Fruit fly (Drosophila melanogaster): Measurements from ENCODE around the gene CG31715.

CG31715 gene

dm6 chr2L:10306518-10307260 is 34.7 kb upstream of the CG31715 start, which contains the start of the genes CG5390 and CG4968 (continued):
- TF ChIP-seq CG15601 (tag; optimal IDR thresholded peaks at IDR 0.05) = peak; percentile 87
- no peak for TF ChIP-seq CG8478 (optimal IDR thresholded peaks at IDR 0.05)
- peak; percentile 56 for TF ChIP-seq CG3407 (GFP tag; optimal IDR thresholded peaks at IDR 0.05)
- no peak for TF ChIP-seq lov (optimal IDR thresholded peaks at IDR 0.05)
- no peak for TF ChIP-seq lov (GFP tag; IDR thresholded peaks at IDR 0.05)
- no peak for TF ChIP-seq sna (GFP tag; IDR thresholded peaks at IDR 0.05; ENCODE audit: partially characterized antibody)
- 0 out of 2 replicates have a peak, but pooled peaks have one; percentile 34 for TF ChIP-seq CG11247 (GFP tag; IDR thresholded peaks at IDR 0.05)
- no peak for TF ChIP-seq CG5245 (GFP tag; optimal IDR thresholded peaks at IDR 0.05)
- TF ChIP-seq CG1233 (GFP tag; optimal IDR thresholded peaks at IDR 0.05) = peak; percentile 46
- peak; percentile 58 for TF ChIP-seq Dp (GFP tag; optimal IDR thresholded peaks at IDR 0.05)
- peak; percentile 38; the same call in 1 of the 3 replicates for TF ChIP-seq Aef1 (GFP tag; IDR thresholded peaks at IDR 0.05)
- TF ChIP-seq Optix (GFP tag; IDR thresholded peaks at IDR 0.05) = no peak
- peak; percentile 17; the same call in 1 of the 2 replicates for TF ChIP-seq CG1024 (GFP tag; IDR thresholded peaks at IDR 0.05)
- peak in 1 of 2 experiments; percentile 31 for TF ChIP-seq crp (GFP tag; optimal IDR thresholded peaks at IDR 0.05)
- TF ChIP-seq sim (GFP tag; IDR thresholded peaks at IDR 0.05) = no peak
- no peak for TF ChIP-seq CG15479 (GFP tag; optimal IDR thresholded peaks at IDR 0.05)
- peak; percentile 76 for TF ChIP-seq BtbVII (GFP tag; optimal IDR thresholded peaks at IDR 0.05)
- no peak for TF ChIP-seq hth (optimal IDR thresholded peaks at IDR 0.05)
- peak; percentile 88 for TF ChIP-seq CG13894 (tag; optimal IDR thresholded peaks at IDR 0.05)
- TF ChIP-seq CG17568 (GFP tag; optimal IDR thresholded peaks at IDR 0.05) = peak; percentile 57
- no peak for TF ChIP-seq emc (GFP tag; optimal IDR thresholded peaks at IDR 0.05)
- TF ChIP-seq ftz-f1 (GFP tag; optimal IDR thresholded peaks at IDR 0.05) = peak; percentile 6
- TF ChIP-seq TFAM (GFP tag; optimal IDR thresholded peaks at IDR 0.05) = no peak
- peak; percentile 45; the same call in 1 of the 2 replicates for TF ChIP-seq HLH3B (GFP tag; IDR thresholded peaks at IDR 0.05)
- peak; percentile 67 for TF ChIP-seq Xbp1 (GFP tag; optimal IDR thresholded peaks at IDR 0.05)
- peak; percentile 89 for TF ChIP-seq Ets65A (GFP tag)
- TF ChIP-seq sc (optimal IDR thresholded peaks at IDR 0.05) = no peak
- TF ChIP-seq sc (GFP tag; optimal IDR thresholded peaks at IDR 0.05) = peak; percentile 28
- TF ChIP-seq CG6254 (GFP tag; optimal IDR thresholded peaks at IDR 0.05) = peak; percentile 59
- no peak for TF ChIP-seq ac (GFP tag; optimal IDR thresholded peaks at IDR 0.05)
- peak; percentile 8 for TF ChIP-seq CG1602 (GFP tag; optimal IDR thresholded peaks at IDR 0.05)
- TF ChIP-seq CG8089 (GFP tag; optimal IDR thresholded peaks at IDR 0.05) = no peak
- TF ChIP-seq PHDP (tag; optimal IDR thresholded peaks at IDR 0.05) = peak; percentile 80
- peak; percentile 35 for TF ChIP-seq CG3995 (GFP tag; optimal IDR thresholded peaks at IDR 0.05)
- no peak for TF ChIP-seq Ravus (GFP tag; IDR thresholded peaks at IDR 0.05)
- peak; percentile 45; the same call in 1 of the 3 replicates for TF ChIP-seq tgo (GFP tag; IDR thresholded peaks at IDR 0.05)
- no peak for TF ChIP-seq Stat92E (GFP tag; optimal IDR thresholded peaks at IDR 0.05)
- no peak for TF ChIP-seq bcd (GFP tag; optimal IDR thresholded peaks at IDR 0.05)
- TF ChIP-seq sisA (GFP tag; IDR thresholded peaks at IDR 0.05) = no peak
- no peak for TF ChIP-seq Gsc (GFP tag; IDR thresholded peaks at IDR 0.05)
- TF ChIP-seq CG10267 (tag; optimal IDR thresholded peaks at IDR 0.05) = peak; percentile 75
- peak; percentile 8 for TF ChIP-seq Dad (GFP tag; optimal IDR thresholded peaks at IDR 0.05)
- TF ChIP-seq prd (optimal IDR thresholded peaks at IDR 0.05) = no peak
- TF ChIP-seq prd (GFP tag; IDR thresholded peaks at IDR 0.05) = no peak
- TF ChIP-seq cwo (GFP tag; optimal IDR thresholded peaks at IDR 0.05) = no peak
- TF ChIP-seq CG1647 (GFP tag; optimal IDR thresholded peaks at IDR 0.05) = no peak
- TF ChIP-seq CG4424 (GFP tag; optimal IDR thresholded peaks at IDR 0.05) = peak; percentile 57
- TF ChIP-seq her (GFP tag; optimal IDR thresholded peaks at IDR 0.05) = no peak
- TF ChIP-seq seq (GFP tag; IDR thresholded peaks at IDR 0.05) = 0 out of 2 replicates have a peak, but pooled peaks have one; percentile 34
- TF ChIP-seq Max (GFP tag; optimal IDR thresholded peaks at IDR 0.05) = peak; percentile 50
- no peak for TF ChIP-seq Oaz (GFP tag; IDR thresholded peaks at IDR 0.05)
